Fruit fly (Drosophila melanogaster) whole organism, embryonic: ENCODE data around the gene CG33640.

Source experiments
- Bteb2 ChIP-seq: fragments of 200-800 bp; sonication (Bioruptor generic); optimal IDR thresholded peaks from 2 replicates; lab custom pipeline; 2016; ENCODE audit warnings: missing biosample characterization, missing genetic modification characterization
- CG11093 ChIP-seq: fragments of 200-800 bp; sonication (Bioruptor generic); IDR thresholded peaks from 3 replicates; pipeline ENCODE4 v1.3.6; 2022; ENCODE audit warnings: missing biosample characterization, missing genetic modification characterization
- CG11398 ChIP-seq: fragments of 200-800 bp; sonication (Bioruptor generic); optimal IDR thresholded peaks from 2 replicates; lab custom pipeline; 2016; ENCODE audit warnings: missing biosample characterization, missing genetic modification characterization
- CG11696 ChIP-seq: fragments of 200-800 bp; sonication (Bioruptor generic); IDR thresholded peaks from 2 replicates; pipeline ENCODE4 v1.3.6; 2022; ENCODE audit warnings: missing biosample characterization, missing genetic modification characterization
- CG12104 ChIP-seq: fragments of 200-800 bp; sonication (Bioruptor generic); optimal IDR thresholded peaks from 3 replicates; lab custom pipeline; 2016; ENCODE audit warnings: missing biosample characterization, missing genetic modification characterization
- CG1233 ChIP-seq: fragments of 200-800 bp; sonication (Bioruptor generic); optimal IDR thresholded peaks from 4 replicates; lab custom pipeline; 2018; ENCODE audit warnings: missing biosample characterization, mild to moderate bottlenecking, missing genetic modification characterization
- CG12659 ChIP-seq: fragments of 200-800 bp; sonication (Bioruptor generic); optimal IDR thresholded peaks from 3 replicates; lab custom pipeline; 2017; ENCODE audit warnings: mild to moderate bottlenecking, missing biosample characterization, missing genetic modification reagents, missing genetic modification characterization
- CG13894 ChIP-seq: fragments of 200-800 bp; sonication (Bioruptor generic); optimal IDR thresholded peaks from 3 replicates; lab custom pipeline; 2018; ENCODE audit warnings: missing biosample characterization, mild to moderate bottlenecking, missing genetic modification characterization, moderate library complexity
- CG15514 ChIP-seq: fragments of 200-800 bp; sonication (Bioruptor generic); optimal IDR thresholded peaks from 3 replicates; lab custom pipeline; 2017; ENCODE audit warnings: missing biosample characterization, missing genetic modification characterization, mild to moderate bottlenecking, moderate library complexity, missing genetic modification reagents
- CG16815 ChIP-seq: fragments of 200-800 bp; sonication (Bioruptor generic); optimal IDR thresholded peaks from 3 replicates; lab custom pipeline; 2017; ENCODE audit warnings: missing biosample characterization, mild to moderate bottlenecking, missing genetic modification characterization
- CG17359 ChIP-seq: fragments of 200-800 bp; sonication (Bioruptor generic); optimal IDR thresholded peaks from 3 replicates; lab custom pipeline; 2018; ENCODE audit warnings: missing biosample characterization, mild to moderate bottlenecking, missing genetic modification characterization, moderate library complexity
- CG2199 ChIP-seq: fragments of 200-800 bp; sonication (Bioruptor generic); IDR thresholded peaks from 3 replicates; pipeline ENCODE4 v1.3.6; 2022; ENCODE audit warnings: missing biosample characterization, missing genetic modification characterization
- CG2202 ChIP-seq: fragments of 200-800 bp; sonication (Bioruptor generic); optimal IDR thresholded peaks from 2 replicates; lab custom pipeline; 2018; ENCODE audit warnings: missing biosample characterization, mild to moderate bottlenecking, missing genetic modification characterization
- CG30403 ChIP-seq: fragments of 200-800 bp; sonication (Bioruptor generic); optimal IDR thresholded peaks from 3 replicates; lab custom pipeline; 2016; ENCODE audit warnings: missing biosample characterization, missing genetic modification characterization
- CG32767 ChIP-seq: fragments of 200-800 bp; sonication (Bioruptor generic); IDR thresholded peaks from 2 replicates; pipeline ENCODE4 v1.3.6; 2022; ENCODE audit warnings: missing biosample characterization, missing genetic modification characterization
- CG34376 ChIP-seq: fragments of 200-800 bp; sonication (Bioruptor generic); optimal IDR thresholded peaks from 2 replicates; lab custom pipeline; 2018; ENCODE audit warnings: missing biosample characterization, mild to moderate bottlenecking, missing genetic modification characterization
- CG6254 ChIP-seq: fragments of 200-800 bp; sonication (Bioruptor generic); optimal IDR thresholded peaks from 3 replicates; lab custom pipeline; 2017; ENCODE audit warnings: mild to moderate bottlenecking, missing biosample characterization, missing genetic modification reagents, missing genetic modification characterization
- CG6272 ChIP-seq: fragments of 200-800 bp; sonication (Bioruptor generic); IDR thresholded peaks from 2 replicates; pipeline ENCODE4 v1.3.6; 2022; ENCODE audit warnings: missing biosample characterization, missing genetic modification characterization
- CG6854 ChIP-seq: fragments of 200-800 bp; sonication (Bioruptor generic); optimal IDR thresholded peaks from 3 replicates; lab custom pipeline; 2017; ENCODE audit warnings: missing biosample characterization, mild to moderate bottlenecking, missing genetic modification characterization
- Camta ChIP-seq: fragments of 200-800 bp; sonication (Bioruptor generic); optimal IDR thresholded peaks from 2 replicates; lab custom pipeline; 2016; ENCODE audit warnings: missing biosample characterization, missing genetic modification characterization
- D ChIP-seq, 2 experiments: fragments of 200-800 bp in 1 of 2; fragments of >200 bp in 1 of 2; sonication (Bioruptor generic) in 1 of 2; optimal IDR thresholded peaks; 2 replicates in 1 of 2; 3 replicates in 1 of 2; lab custom pipeline; 2017; ENCODE audit warnings: mild to moderate bottlenecking in 1 of 2, missing biosample characterization in 1 of 2, missing genetic modification characterization in 1 of 2, missing genetic modification reagents in 1 of 2
- D19B ChIP-seq: fragments of 200-800 bp; sonication (Bioruptor generic); optimal IDR thresholded peaks from 2 replicates; lab custom pipeline; 2017; ENCODE audit warnings: missing biosample characterization, mild to moderate bottlenecking, missing genetic modification characterization
- ERR ChIP-seq: fragments of 200-800 bp; sonication (Bioruptor generic); optimal IDR thresholded peaks from 2 replicates; lab custom pipeline; 2016; ENCODE audit warnings: missing biosample characterization, missing genetic modification characterization
- Kr ChIP-seq: fragments of 200-800 bp; sonication (Bioruptor generic); optimal IDR thresholded peaks from 2 replicates; lab custom pipeline; 2017; ENCODE audit warnings: missing biosample characterization, mild to moderate bottlenecking, missing genetic modification characterization
- Lhr ChIP-seq: fragments of 200-800 bp; sonication (Bioruptor generic); optimal IDR thresholded peaks from 3 replicates; lab custom pipeline; 2017; ENCODE audit warnings: mild to moderate bottlenecking, missing biosample characterization, missing genetic modification reagents, missing genetic modification characterization
- Mad ChIP-seq: fragments of 200-800 bp; sonication (Bioruptor generic); optimal IDR thresholded peaks from 2 replicates; lab custom pipeline; 2016; ENCODE audit warnings: missing biosample characterization, missing genetic modification characterization
- NC2α ChIP-seq: fragments of 200-800 bp; sonication (Bioruptor generic); optimal IDR thresholded peaks from 2 replicates; lab custom pipeline; 2016; ENCODE audit warnings: missing biosample characterization, missing genetic modification characterization
- Pdp1 ChIP-seq, 2 experiments: fragments of 200-800 bp; sonication (Bioruptor generic); optimal IDR thresholded peaks; 3 replicates each; lab custom pipeline; 2016; ENCODE audit warnings: missing biosample characterization in 2 of 2, missing genetic modification characterization in 2 of 2, mild to moderate bottlenecking in 1 of 2, moderate library complexity in 1 of 2
- Poxn ChIP-seq: fragments of 200-800 bp; sonication (Bioruptor generic); IDR thresholded peaks from 2 replicates; pipeline ENCODE4 v1.3.6; 2022; ENCODE audit warnings: missing biosample characterization, missing genetic modification characterization
- Sin3A ChIP-seq: fragments of >200 bp; optimal IDR thresholded peaks from 2 replicates; lab custom pipeline; 2018
- abd-A ChIP-seq: fragments of 200-800 bp; sonication (Bioruptor generic); optimal IDR thresholded peaks from 3 replicates; lab custom pipeline; 2019; ENCODE audit warnings: missing biosample characterization, mild to moderate bottlenecking, missing genetic modification characterization, moderate library complexity
- ase ChIP-seq: fragments of 200-800 bp; sonication (Bioruptor generic); IDR thresholded peaks from 3 replicates; pipeline ENCODE4 v1.3.6; 2022; ENCODE audit warnings: missing biosample characterization, missing genetic modification characterization
- ash1 ChIP-seq: fragments of 200-800 bp; sonication (Bioruptor generic); optimal IDR thresholded peaks from 2 replicates; lab custom pipeline; 2018; ENCODE audit warnings: missing biosample characterization, mild to moderate bottlenecking, missing genetic modification characterization
- da ChIP-seq: fragments of 200-800 bp; sonication (Bioruptor generic); optimal IDR thresholded peaks from 2 replicates; lab custom pipeline; 2016; ENCODE audit warnings: missing biosample characterization, missing genetic modification characterization
- ems ChIP-seq: fragments of 200-800 bp; sonication (Bioruptor generic); optimal IDR thresholded peaks from 3 replicates; lab custom pipeline; 2016; ENCODE audit warnings: missing biosample characterization, missing genetic modification characterization
- en ChIP-seq: fragments of 200-800 bp; sonication (Bioruptor generic); optimal IDR thresholded peaks from 2 replicates; lab custom pipeline; 2016; ENCODE audit warnings: missing biosample characterization, missing genetic modification characterization
- ewg ChIP-seq: fragments of 200-800 bp; sonication (Bioruptor generic); optimal IDR thresholded peaks from 3 replicates; lab custom pipeline; 2017; ENCODE audit warnings: mild to moderate bottlenecking, missing biosample characterization, missing genetic modification reagents, missing genetic modification characterization
- ind ChIP-seq: fragments of 200-800 bp; sonication (Bioruptor generic); optimal IDR thresholded peaks from 3 replicates; lab custom pipeline; 2016; ENCODE audit warnings: missing biosample characterization, missing genetic modification characterization
- kay ChIP-seq: fragments of 200-800 bp; sonication (Bioruptor generic); optimal IDR thresholded peaks from 2 replicates; lab custom pipeline; 2016; ENCODE audit warnings: missing biosample characterization, missing genetic modification characterization
- ken ChIP-seq: fragments of 200-800 bp; sonication (Bioruptor generic); IDR thresholded peaks from 3 replicates; pipeline ENCODE4 v1.3.6; 2022; ENCODE audit warnings: missing biosample characterization, missing genetic modification characterization
- lab ChIP-seq: fragments of 200-800 bp; sonication (Bioruptor generic); optimal IDR thresholded peaks from 3 replicates; lab custom pipeline; 2017; ENCODE audit warnings: missing biosample characterization, missing genetic modification characterization, mild to moderate bottlenecking, moderate library complexity, missing genetic modification reagents
- p53 ChIP-seq: fragments of 200-800 bp; sonication (Bioruptor generic); optimal IDR thresholded peaks from 2 replicates; lab custom pipeline; 2016; ENCODE audit warnings: missing biosample characterization, missing genetic modification characterization
- pita ChIP-seq: fragments of 200-800 bp; sonication (Bioruptor generic); optimal IDR thresholded peaks from 2 replicates; lab custom pipeline; 2017; ENCODE audit warnings: missing biosample characterization, mild to moderate bottlenecking, missing genetic modification characterization
- slou ChIP-seq: fragments of 200-800 bp; sonication (Bioruptor generic); optimal IDR thresholded peaks from 3 replicates; lab custom pipeline; 2016; ENCODE audit warnings: missing biosample characterization, missing genetic modification characterization
- tin ChIP-seq: fragments of 200-800 bp; sonication (Bioruptor generic); optimal IDR thresholded peaks from 3 replicates; lab custom pipeline; 2016; ENCODE audit warnings: missing biosample characterization, missing genetic modification characterization
- unc-4 ChIP-seq: fragments of 200-800 bp; sonication (Bioruptor generic); IDR thresholded peaks from 2 replicates; pipeline ENCODE4 v1.3.6; 2022; ENCODE audit warnings: missing biosample characterization, missing genetic modification characterization; ENCODE audit not compliant: partially characterized antibody
- yki ChIP-seq: fragments of >200 bp; optimal IDR thresholded peaks from 3 replicates; lab custom pipeline; 2018
- z ChIP-seq: fragments of 200-800 bp; sonication (Bioruptor generic); IDR thresholded peaks from 3 replicates; pipeline ENCODE4 v1.3.6; 2022; ENCODE audit warnings: missing biosample characterization, missing genetic modification characterization

CG33640 gene

DNA sequence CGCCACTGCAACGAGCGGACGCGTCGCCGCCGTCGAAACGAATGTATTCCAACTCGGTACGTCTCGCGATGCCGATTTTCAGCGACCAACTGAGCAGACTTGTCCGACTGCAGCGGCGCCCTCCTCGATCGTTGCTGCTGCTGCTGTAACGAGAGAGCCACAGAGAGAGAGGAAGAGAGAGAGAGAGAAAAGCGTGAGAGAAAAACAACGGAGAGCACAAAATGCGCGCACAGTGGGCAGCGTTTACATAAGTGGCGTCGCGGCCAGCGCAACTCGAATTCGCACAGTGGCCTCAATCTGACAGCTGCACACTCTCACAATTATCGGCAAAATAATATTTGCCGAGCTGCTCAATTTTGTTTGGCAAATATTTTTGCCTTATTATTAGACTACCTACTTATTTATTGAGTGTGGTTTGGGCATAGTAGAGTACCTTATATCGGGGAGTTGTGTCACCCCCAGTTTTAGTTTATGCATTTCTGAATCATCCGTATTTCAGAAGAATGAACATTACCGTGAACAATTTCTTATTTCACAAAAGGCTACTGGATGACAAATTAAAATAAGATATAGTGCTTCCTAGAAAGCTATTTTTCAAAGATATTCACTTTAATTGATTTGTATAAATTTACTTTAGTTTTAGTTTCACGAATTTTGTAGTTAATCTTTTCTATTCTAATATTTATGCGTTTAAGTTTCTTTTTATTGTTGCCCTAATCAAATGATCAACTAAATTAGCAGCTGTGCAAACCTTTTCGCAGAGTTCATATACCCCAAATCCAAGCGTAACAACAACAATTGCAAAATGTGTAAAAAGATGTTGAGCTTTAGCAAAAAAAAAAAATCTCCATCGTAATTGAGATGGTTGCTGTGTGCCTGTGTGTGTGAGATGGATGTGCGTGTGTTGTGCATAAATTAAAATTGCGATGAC is 14.0 kb upstream of the CG33640 start (continued):
- TF ChIP-seq CG1233 (GFP tag; lab: Kevin White, UChicago) (peak; percentile 62), yki (lab: Kevin White, UChicago) (peak; percentile 98), unc-4 (GFP tag; lab: Robert Waterston, UW) (no peak), pita (GFP tag; lab: Kevin White, UChicago) (no peak), CG2199 (GFP tag; lab: Robert Waterston, UW) (peak; percentile 28; the same call in 1 of the 3 replicates), NC2α (no peak), CG6272 (GFP tag; lab: Robert Waterston, UW) (peak; percentile 61; the same call in 1 of the 2 replicates), ash1 (GFP tag; lab: Kevin White, UChicago) (no peak), abd-A (no peak), CG6854 (GFP tag; lab: Kevin White, UChicago) (no peak), CG15514 (GFP tag; lab: Kevin White, UChicago) (peak; percentile 37), CG11093 (peak; percentile 58; the same call in 2 of the 3 replicates), CG12659 (peak; percentile 66), Sin3A (no peak), kay (GFP tag; lab: Kevin White, UChicago) (peak; percentile 68), ems (GFP tag; lab: Kevin White, UChicago) (peak; percentile 69), da (GFP tag; lab: Kevin White, UChicago) (no peak), CG16815 (GFP tag; lab: Kevin White, UChicago) (peak; percentile 61), CG2202 (no peak), Poxn (GFP tag; lab: Robert Waterston, UW) (peak; percentile 35; the same call in 1 of the 2 replicates), Camta (peak; percentile 33), Mad (GFP tag; lab: Kevin White, UChicago) (peak; percentile 40), ind (GFP tag; lab: Kevin White, UChicago) (peak; percentile 73), CG11398 (GFP tag; lab: Kevin White, UChicago) (no peak), en (GFP tag; lab: Kevin White, UChicago) (no peak), CG34376 (GFP tag; lab: Kevin White, UChicago) (peak; percentile 12), CG32767 (GFP tag; lab: Robert Waterston, UW) (no peak), lab (GFP tag; lab: Kevin White, UChicago) (peak; percentile 69), ewg (GFP tag; lab: Kevin White, UChicago) (peak; percentile 43), Lhr (GFP tag; lab: Kevin White, UChicago) (no peak), CG13894 (tag; lab: Kevin White, UChicago) (no peak), ase (GFP tag; lab: Robert Waterston, UW) (peak; percentile 72), tin (peak; percentile 58), CG30403 (GFP tag; lab: Kevin White, UChicago) (peak; percentile 77), D19B (GFP tag; lab: Kevin White, UChicago) (peak; percentile 47), Pdp1 (GFP tag; optimal IDR thresholded peaks at IDR 0.05; lab: Kevin White, UChicago) (peak; percentile 66 to 96), p53 (no peak), CG11696 (GFP tag; lab: Robert Waterston, UW) (peak; percentile 51; the same call in 1 of the 2 replicates), z (GFP tag; lab: Robert Waterston, UW) (peak; percentile 18; the same call in 1 of the 3 replicates), CG12104 (GFP tag; lab: Kevin White, UChicago) (peak; percentile 29), CG6254 (GFP tag; lab: Kevin White, UChicago) (no peak), ken (GFP tag; lab: Robert Waterston, UW) (0 out of 3 replicates have a peak, but pooled peaks have one; percentile 49), Bteb2 (GFP tag; lab: Kevin White, UChicago) (peak; percentile 40), Kr (no peak), slou (no peak), ERR (GFP tag; lab: Kevin White, UChicago) (peak; percentile 63), CG17359 (tag; lab: Kevin White, UChicago) (peak; percentile 44), D (optimal IDR thresholded peaks at IDR 0.05; lab: Kevin White, UChicago) (no peak), D (GFP tag; optimal IDR thresholded peaks at IDR 0.05; lab: Kevin White, UChicago) (peak; percentile 25)
